Worm (Caenorhabditis elegans): ENCODE results near the gene B0034.7.

DNA sequence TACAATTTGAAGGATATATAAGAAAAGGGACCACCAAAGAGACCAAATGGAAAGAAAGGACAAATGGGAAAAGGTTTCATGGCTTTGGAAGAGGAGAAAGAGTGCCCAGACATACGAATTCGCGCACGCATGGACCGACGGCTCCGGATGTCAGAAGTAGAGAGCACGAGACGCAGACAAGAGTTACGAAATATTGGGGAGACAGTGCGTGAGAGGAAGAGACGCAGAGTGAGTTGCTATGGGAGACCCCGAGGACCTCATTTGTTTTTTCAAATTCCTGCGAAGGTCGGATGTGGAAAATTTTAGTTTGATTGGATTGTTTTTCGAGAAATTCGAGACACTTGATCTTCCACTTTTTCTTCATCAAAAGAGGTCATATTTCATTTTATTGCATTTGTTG is 5.2 kb downstream of the B0034.7 start:
- no peak for TF ChIP-seq tab-1 (GFP tag; IDR thresholded peaks at IDR 0.05)
- TF ChIP-seq ztf-29 (GFP tag; IDR thresholded peaks at IDR 0.05): no peak
- TF ChIP-seq T22C8.4 (GFP tag; IDR thresholded peaks at IDR 0.05): no peak
- TF ChIP-seq flt-1 (GFP tag; IDR thresholded peaks at IDR 0.05): no peak
- no peak for TF ChIP-seq cog-1 (tag; optimal IDR thresholded peaks at IDR 0.05)
- no peak for TF ChIP-seq med-1 (GFP tag; optimal IDR thresholded peaks at IDR 0.05; ENCODE audit: insufficient read depth)

All from whole organism, midembryonic.